Fruit fly (Drosophila melanogaster) whole organism: ENCODE results near the gene zen2.

Experiments used
- CG8478 ChIP-seq: fragments of >200 bp; optimal IDR thresholded peaks from 2 replicates; lab custom pipeline; 2018; ENCODE audit warnings: inconsistent platforms
- Dll ChIP-seq: fragments of >200 bp; optimal IDR thresholded peaks from 2 replicates; lab custom pipeline; 2017
- EcR ChIP-seq, 2 experiments: fragments of >200 bp; optimal IDR thresholded peaks; 2 replicates each; lab custom pipeline; 2017; ENCODE audit warnings: missing biosample characterization in 2 of 2, missing genetic modification characterization in 2 of 2, missing genetic modification reagents in 2 of 2
- psq ChIP-seq: fragments of >200 bp; optimal IDR thresholded peaks from 2 replicates; lab custom pipeline; 2017
- usp ChIP-seq: fragments of >200 bp; optimal IDR thresholded peaks from 2 replicates; lab custom pipeline; 2017; ENCODE audit warnings: missing biosample characterization, missing genetic modification characterization, mixed read lengths

- TF ChIP-seq usp (GFP tag; lab: Kevin White, UChicago) (no peak), psq (lab: Kevin White, UChicago) (no peak), CG8478 (lab: Kevin White, UChicago) (no peak), Dll (lab: Kevin White, UChicago) (no peak), EcR (GFP tag; optimal IDR thresholded peaks at IDR 0.05; lab: Kevin White, UChicago) (no peak)
These were observed 17.1 kb upstream of the zen2 start for dm6 chr3R:6760755-6761647.
